Worm (Caenorhabditis elegans): ENCODE data around the gene tut-2.

ce11 chrV:10670817-10671216, 12.8 kb downstream of the tut-2 start:
- no peak for TF ChIP-seq tab-1 (GFP tag; IDR thresholded peaks at IDR 0.05)
- TF ChIP-seq flt-1 (GFP tag; IDR thresholded peaks at IDR 0.05) = no peak

All from whole organism, midembryonic.